Worm (Caenorhabditis elegans) whole organism, L1 larva: ENCODE results near the gene hlh-10.

Experiments used
- ceh-63 ChIP-seq: fragments of 200-800 bp; sonication (Bioruptor generic); optimal IDR thresholded peaks from 2 replicates; lab custom pipeline; 2018; ENCODE audit warnings: mild to moderate bottlenecking, missing genetic modification characterization, missing compliant biosample characterization
- elt-3 ChIP-seq, 6 experiments: fragments of 150-350 bp in 1 of 6; sonication (generic microtip); optimal IDR thresholded peaks; 2 replicates each; lab custom pipeline; 2017 to 2018; ENCODE audit warnings: missing biosample characterization in 6 of 6, missing genetic modification characterization in 6 of 6, inconsistent platforms in 1 of 6
- fos-1 ChIP-seq: fragments of 150-350 bp; optimal IDR thresholded peaks from 2 replicates; lab custom pipeline; 2014; ENCODE audit warnings: missing biosample characterization, missing genetic modification characterization
- hlh-17 ChIP-seq: fragments of 200-800 bp; sonication (Bioruptor generic); optimal IDR thresholded peaks from 2 replicates; lab custom pipeline; 2018; ENCODE audit warnings: missing genetic modification characterization, mild to moderate bottlenecking, missing compliant biosample characterization, moderate library complexity, borderline replicate concordance
- jun-1 ChIP-seq: fragments of 150-350 bp; optimal IDR thresholded peaks from 2 replicates; lab custom pipeline; 2014; ENCODE audit warnings: missing biosample characterization, missing genetic modification reagents, missing genetic modification characterization
- lin-15B ChIP-seq: fragments of 150-350 bp; sonication (generic microtip); optimal IDR thresholded peaks from 3 replicates; lab custom pipeline; 2014; ENCODE audit warnings: missing biosample characterization, missing genetic modification characterization
- lir-3 ChIP-seq: sonication (generic microtip); optimal IDR thresholded peaks from 2 replicates; lab custom pipeline; 2016; ENCODE audit warnings: mild to moderate bottlenecking, missing genetic modification characterization, moderate library complexity, missing compliant biosample characterization; ENCODE audit not compliant: poor library complexity
- mep-1 ChIP-seq: fragments of 150-350 bp; optimal IDR thresholded peaks from 2 replicates; lab custom pipeline; 2014; ENCODE audit warnings: missing biosample characterization, missing genetic modification characterization
- pag-3 ChIP-seq: sonication (generic microtip); optimal IDR thresholded peaks from 2 replicates; lab custom pipeline; 2017; ENCODE audit warnings: missing genetic modification characterization, mild to moderate bottlenecking, missing compliant biosample characterization, antibody characterized with exemption, borderline replicate concordance; ENCODE audit not compliant: insufficient read depth
- pqm-1 ChIP-seq: sonication (generic microtip); optimal IDR thresholded peaks from 3 replicates; lab custom pipeline; 2017; ENCODE audit warnings: missing biosample characterization, missing genetic modification characterization
- sptf-1 ChIP-seq: fragments of 150-350 bp; optimal IDR thresholded peaks from 2 replicates; lab custom pipeline; 2014; ENCODE audit warnings: missing biosample characterization, missing genetic modification characterization
- unc-62 ChIP-seq: fragments of 150-350 bp; optimal IDR thresholded peaks from 2 replicates; lab custom pipeline; 2014; ENCODE audit warnings: missing biosample characterization, missing genetic modification reagents, missing genetic modification characterization
- unc-98 ChIP-seq: fragments of 200-800 bp; sonication (Bioruptor generic); IDR thresholded peaks from 2 replicates; pipeline ENCODE4 v1.3.6; 2022; ENCODE audit warnings: missing genetic modification characterization, missing compliant biosample characterization
- vab-15 ChIP-seq: sonication (generic microtip); optimal IDR thresholded peaks from 2 replicates; lab custom pipeline; 2017; ENCODE audit warnings: missing genotype, mild to moderate bottlenecking, missing genetic modification characterization, missing compliant biosample characterization

DNA sequence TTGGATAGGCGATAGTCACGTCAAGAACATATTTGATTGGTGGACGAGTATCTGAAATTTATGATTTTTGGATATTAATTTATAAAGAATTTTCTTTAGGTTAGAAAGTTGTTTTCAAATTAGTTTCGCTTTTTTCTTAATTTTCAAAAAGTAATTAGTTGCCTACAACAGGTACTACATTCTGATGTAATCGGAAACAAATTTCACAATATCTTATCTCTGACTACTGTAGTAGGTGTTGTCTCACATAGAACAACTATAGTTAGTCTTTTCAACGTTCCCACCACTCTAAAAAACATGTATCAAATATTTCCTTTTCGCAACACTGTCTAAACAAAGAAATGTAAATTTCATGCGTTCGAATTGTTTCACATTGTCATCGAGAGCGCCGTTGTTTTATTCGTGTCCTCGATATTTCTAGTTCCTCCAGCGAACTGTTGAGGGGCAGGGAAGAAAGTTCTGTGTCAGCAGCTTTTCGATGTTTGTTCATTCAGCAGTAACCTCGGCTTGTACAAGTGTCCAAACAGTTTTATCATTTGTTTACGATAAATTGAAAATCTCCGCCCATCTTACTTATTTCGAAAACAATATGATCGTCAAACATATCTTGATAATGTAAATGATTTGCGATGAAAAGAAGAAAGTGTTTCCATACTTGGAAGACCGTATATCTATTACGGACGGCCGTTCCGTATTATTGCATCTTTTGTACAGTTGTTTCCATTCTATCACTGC lies 47.4 kb upstream of the hlh-10 start:
- TF ChIP-seq unc-62 (GFP tag; lab: Kevin White, UChicago) (no peak), ceh-63 (GFP tag; lab: Kevin White, UChicago) (no peak), elt-3 (tag; optimal IDR thresholded peaks at IDR 0.05; lab: Kevin White, UChicago) (no peak), unc-98 (GFP tag; lab: Robert Waterston, UW) (no peak), vab-15 (no peak), sptf-1 (tag; lab: Kevin White, UChicago) (no peak), lir-3 (tag; lab: Kevin White, UChicago) (no peak), mep-1 (tag; lab: Kevin White, UChicago) (no peak), hlh-17 (no peak), pag-3 (tag; lab: Kevin White, UChicago) (no peak), fos-1 (tag; lab: Kevin White, UChicago) (no peak), jun-1 (tag; lab: Kevin White, UChicago) (no peak), pqm-1 (tag; lab: Kevin White, UChicago) (no peak), lin-15B (tag; lab: Kevin White, UChicago) (no peak)
